Worm (Caenorhabditis elegans) whole organism, L4 larva: ENCODE results near the gene Y32H12A.6.

Source experiments
- daf-19 ChIP-seq: fragments of 200-800 bp; sonication (Bioruptor generic); conservative IDR thresholded peaks from 2 replicates; pipeline ENCODE4 v1.3.6; 2022; ENCODE audit warnings: missing genetic modification characterization, missing compliant biosample characterization

Gene Y32H12A.6

ce11 chrIII:5334517-5335049, 47.4 kb downstream of the Y32H12A.6 start (continued):
- TF ChIP-seq daf-19 (GFP tag; lab: Robert Waterston, UW), result no peak
